Worm (Caenorhabditis elegans) whole organism, L4/young adult: ENCODE measurements around the gene Y69A2AR.16.

Experiments used
- W03F9.2 ChIP-seq: fragments of 150-350 bp; optimal IDR thresholded peaks from 2 replicates; lab custom pipeline; 2014; ENCODE audit warnings: missing biosample characterization, missing genetic modification characterization
- dao-5 ChIP-seq: sonication (generic microtip); optimal IDR thresholded peaks from 2 replicates; lab custom pipeline; 2016; ENCODE audit warnings: missing genotype, missing genetic modification characterization, moderate library complexity, missing compliant biosample characterization
- him-1 ChIP-seq: sonication (generic microtip); optimal IDR thresholded peaks from 2 replicates; lab custom pipeline; 2016; ENCODE audit warnings: missing genotype, missing genetic modification reagents, missing genetic modification characterization, missing compliant biosample characterization

Gene Y69A2AR.16

DNA sequence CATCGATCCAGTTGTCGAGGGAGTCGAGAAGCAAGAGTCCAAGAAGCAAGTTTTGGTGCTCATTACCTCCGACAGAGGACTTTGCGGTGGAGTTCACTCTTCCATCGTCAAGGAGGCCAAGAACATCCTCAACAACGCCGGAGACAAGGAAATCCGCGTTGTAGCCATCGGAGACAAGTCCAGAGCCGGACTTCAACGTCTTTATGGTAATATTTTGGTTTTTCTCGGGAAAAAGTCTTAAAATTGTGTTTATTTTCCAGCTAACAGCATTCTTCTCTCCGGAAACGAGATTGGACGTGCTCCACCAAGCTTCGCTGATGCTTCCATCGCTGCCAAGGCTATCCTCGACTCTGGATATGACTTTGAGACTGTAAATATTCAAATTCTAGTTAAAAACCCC, 1.5 kb upstream of the Y69A2AR.16 start:
- no peak for TF ChIP-seq him-1 (tag; lab: Kevin White, UChicago)
- TF ChIP-seq dao-5 (tag; lab: Kevin White, UChicago), result no peak
- no peak for TF ChIP-seq W03F9.2 (tag; lab: Kevin White, UChicago)

DNA sequence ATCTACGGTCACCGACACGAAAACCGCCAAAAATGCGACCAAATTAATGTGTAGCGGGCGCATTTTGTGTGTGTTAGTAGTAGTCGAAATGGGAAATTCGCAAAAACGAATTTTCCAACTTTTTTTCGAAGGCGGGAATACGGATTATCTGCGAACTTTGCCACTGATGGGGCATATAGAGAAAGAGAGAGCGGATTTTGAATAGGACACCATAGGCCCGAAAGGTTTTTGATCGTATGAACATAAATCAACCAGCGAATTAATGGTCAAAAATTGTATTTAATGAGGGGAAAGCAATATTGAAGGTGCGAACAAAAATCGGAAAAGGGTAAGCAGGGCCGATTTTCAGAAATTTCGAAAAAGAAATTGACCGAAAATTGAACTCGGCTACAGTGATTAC, 10.2 kb downstream of the Y69A2AR.16 start, which contains the start of gene Y69A2AR.22:
TSS of gene Y69A2AR.22 (minus strand) at position 101 of the 400 bp plus-strand sequence.
- TF ChIP-seq W03F9.2 (tag; lab: Kevin White, UChicago) (no peak), him-1 (tag; lab: Kevin White, UChicago) (no peak), dao-5 (tag; lab: Kevin White, UChicago) (no peak)

DNA sequence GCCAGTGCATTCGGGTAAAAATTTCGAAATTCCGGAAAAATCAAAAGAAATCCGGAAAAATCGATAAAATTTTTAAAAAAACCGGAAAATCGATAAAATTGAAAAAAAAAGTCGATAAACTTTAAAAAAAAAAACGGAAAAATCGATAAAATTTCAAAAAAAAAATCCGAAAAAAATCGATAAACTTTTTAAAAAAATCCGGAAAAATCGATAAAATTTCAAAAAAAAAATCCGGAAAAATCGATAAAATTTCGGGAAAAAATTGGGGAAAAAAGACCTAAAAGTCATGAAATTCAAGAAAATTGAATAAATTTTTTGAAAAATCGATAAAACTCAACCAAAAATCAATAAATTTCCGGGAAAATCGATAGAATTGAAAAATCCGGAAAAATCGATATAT, 29.2 kb downstream of the Y69A2AR.16 start:
- TF ChIP-seq him-1 (tag; lab: Kevin White, UChicago) (no peak), dao-5 (tag; lab: Kevin White, UChicago) (no peak), W03F9.2 (tag; lab: Kevin White, UChicago) (no peak)

DNA sequence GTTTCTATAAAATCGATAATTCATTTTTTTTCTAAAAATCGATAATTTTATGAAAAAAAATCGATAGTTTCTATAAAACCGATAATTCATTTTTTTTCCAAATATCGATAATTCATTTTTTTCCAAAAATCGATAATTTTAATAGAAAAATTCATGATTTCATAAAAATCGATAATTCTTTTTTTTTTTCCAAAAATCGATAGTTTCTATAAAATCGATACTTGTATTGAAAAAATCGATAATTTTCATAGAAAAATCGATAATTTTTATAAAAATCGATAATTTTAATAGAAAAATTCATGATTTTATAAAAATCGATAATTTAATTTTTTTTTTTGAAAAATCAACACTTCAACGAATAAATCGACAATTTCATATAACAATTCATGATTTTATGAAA, 31.7 kb downstream of the Y69A2AR.16 start:
- no peak for TF ChIP-seq W03F9.2 (tag; lab: Kevin White, UChicago)
- TF ChIP-seq him-1 (tag; lab: Kevin White, UChicago), result no peak
- no peak for TF ChIP-seq dao-5 (tag; lab: Kevin White, UChicago)

DNA sequence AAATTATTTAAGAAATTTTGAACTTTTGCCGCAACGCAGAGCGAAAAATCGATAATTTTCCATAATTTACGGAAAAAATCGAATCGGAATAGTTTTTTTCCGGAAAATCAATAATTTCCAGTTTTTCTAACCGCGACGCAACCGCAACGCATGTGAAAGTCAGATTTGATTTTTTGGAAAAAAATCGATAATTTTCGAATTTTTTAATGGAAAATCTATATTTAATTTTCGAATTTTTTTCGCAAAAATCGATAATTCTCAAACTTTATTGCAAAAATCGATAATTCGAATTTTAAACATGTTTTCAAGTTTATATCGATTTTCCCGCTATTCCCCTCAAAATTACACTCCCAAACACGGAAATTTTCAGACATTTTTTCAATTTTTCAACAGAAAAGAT, 32.7 kb downstream of the Y69A2AR.16 start:
- no peak for TF ChIP-seq W03F9.2 (tag; lab: Kevin White, UChicago)
- no peak for TF ChIP-seq him-1 (tag; lab: Kevin White, UChicago)
- no peak for TF ChIP-seq dao-5 (tag; lab: Kevin White, UChicago)

DNA sequence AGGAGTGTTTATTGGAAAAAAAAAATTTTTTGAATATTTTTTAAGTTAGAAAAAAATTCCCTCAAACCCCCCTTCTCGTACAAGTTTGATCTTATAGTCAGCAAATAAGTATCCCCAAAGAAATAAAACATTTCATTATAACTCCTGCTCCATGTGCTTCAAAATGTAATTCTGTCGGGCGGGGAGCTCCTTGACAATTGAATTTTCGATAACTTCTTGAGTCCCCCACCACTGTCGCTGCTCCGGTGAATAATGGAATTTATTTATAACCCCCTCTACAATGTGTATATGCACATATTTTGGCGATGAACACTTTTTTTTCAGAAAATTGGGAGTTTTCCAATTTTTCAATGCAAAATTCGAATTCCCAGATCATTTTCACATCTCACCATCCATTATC, 40.1 kb downstream of the Y69A2AR.16 start:
- TF ChIP-seq him-1 (tag; lab: Kevin White, UChicago) (no peak), W03F9.2 (tag; lab: Kevin White, UChicago) (no peak), dao-5 (tag; lab: Kevin White, UChicago) (no peak)

DNA sequence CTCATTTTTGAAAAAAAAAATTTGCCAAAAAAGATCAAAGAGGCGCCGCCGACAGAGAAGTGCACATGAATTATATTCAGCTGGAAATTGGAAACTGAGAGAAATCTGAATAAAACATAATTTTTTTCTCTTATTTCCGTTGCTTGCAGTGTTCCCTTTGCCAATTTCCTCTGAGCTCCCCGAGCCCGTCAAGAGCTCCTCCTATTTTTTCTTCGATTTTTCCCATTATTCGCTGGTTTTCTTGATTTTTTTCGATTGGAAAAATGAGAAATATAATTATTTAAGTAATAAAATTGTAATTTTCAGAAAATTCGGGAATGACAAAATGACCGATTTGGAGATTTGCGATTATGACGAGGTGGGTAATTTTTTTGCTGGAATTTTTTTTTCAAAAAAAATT, 44.4 kb downstream of the Y69A2AR.16 start, which contains the start of gene sprr-3:
TSS of gene sprr-3 (plus strand) at position 301 of the 400 bp plus-strand sequence.
- TF ChIP-seq him-1 (tag; lab: Kevin White, UChicago) (no peak), W03F9.2 (tag; lab: Kevin White, UChicago) (no peak), dao-5 (tag; lab: Kevin White, UChicago) (no peak)

DNA sequence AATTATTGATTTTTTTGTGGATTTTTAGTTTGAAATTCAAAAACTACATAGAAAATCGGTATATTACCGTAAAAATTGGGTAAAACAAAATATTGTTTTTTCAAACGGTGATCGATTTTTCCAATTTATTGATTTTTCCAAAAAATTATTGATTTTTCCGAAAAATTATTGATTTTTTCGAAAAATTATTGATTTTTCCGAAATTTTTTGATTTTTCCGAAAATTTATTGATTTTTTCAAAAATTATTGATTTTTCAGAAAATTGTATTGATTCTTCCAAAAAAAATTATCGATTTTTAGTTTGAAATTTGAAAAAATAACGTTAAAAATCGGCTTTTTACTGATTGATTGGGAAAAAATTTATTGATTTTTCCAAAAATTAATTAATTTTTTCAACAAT, 51.2 kb downstream of the Y69A2AR.16 start:
- TF ChIP-seq dao-5 (tag; lab: Kevin White, UChicago) (no peak), him-1 (tag; lab: Kevin White, UChicago) (no peak), W03F9.2 (tag; lab: Kevin White, UChicago) (no peak)

DNA sequence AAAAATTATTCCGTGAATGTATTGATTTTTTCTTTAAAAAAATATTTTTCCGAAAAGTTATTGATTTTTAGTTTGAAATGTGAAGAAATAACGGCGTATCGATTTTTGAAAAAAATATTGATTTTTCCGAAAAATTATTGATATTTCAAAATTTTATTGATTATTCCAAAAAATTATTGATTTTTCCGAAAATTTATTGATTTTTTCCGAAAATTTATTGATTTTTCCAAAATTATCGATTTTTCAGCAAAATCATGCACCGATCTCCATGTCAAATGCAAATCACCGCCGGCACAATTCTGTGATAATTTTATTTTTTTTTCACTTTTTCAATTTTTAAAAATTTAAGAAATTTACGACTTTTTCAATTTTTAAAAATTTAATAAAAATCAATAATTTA, 51.9 kb downstream of the Y69A2AR.16 start:
- no peak for TF ChIP-seq W03F9.2 (tag; lab: Kevin White, UChicago)
- TF ChIP-seq dao-5 (tag; lab: Kevin White, UChicago), result no peak
- no peak for TF ChIP-seq him-1 (tag; lab: Kevin White, UChicago)

DNA sequence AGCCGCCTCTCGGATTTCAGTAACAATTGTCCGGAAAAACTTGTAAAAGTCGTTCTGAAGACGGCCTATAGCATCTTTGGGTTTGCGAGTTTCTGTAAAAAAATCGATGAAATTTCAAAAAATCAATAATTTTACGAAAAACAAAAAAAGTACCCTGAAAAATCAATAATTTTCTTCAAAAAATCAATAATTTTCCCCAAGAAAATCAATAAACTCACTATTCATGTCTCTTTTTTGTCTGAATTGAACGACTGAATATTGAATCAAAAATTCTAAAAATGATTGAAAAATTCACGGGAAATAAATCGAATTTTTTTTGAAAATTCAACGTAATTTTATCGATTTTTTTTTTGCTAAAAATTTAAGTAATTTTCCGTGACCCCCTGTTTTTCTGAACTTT, 53.8 kb downstream of the Y69A2AR.16 start, which contains the start of gene Y69A2AR.23:
TSS of gene Y69A2AR.23 (minus strand) at position 267 of the 400 bp plus-strand sequence.
- TF ChIP-seq him-1 (tag; lab: Kevin White, UChicago) (no peak), dao-5 (tag; lab: Kevin White, UChicago) (no peak), W03F9.2 (tag; lab: Kevin White, UChicago) (no peak)

DNA sequence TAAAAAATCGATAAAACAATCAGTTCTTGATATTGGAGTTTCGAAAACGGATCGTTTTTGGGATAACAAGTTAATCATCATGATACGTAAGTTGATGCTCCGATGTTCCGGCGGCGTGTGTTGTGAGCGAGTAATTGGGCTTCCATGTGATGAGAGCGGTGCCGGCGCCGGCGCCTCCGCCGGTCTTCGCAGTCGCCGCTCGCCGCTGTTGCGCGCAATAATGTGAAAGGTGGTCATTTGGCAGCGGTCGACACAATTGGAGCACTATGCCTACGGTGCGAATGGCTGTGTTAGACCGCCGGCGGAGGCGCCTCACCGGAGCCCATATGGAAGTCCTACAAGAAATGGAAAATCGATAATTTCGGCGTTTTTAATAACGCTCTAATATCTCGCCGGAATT, 54.2 kb downstream of the Y69A2AR.16 start:
- TF ChIP-seq dao-5 (tag; lab: Kevin White, UChicago) (no peak), W03F9.2 (tag; lab: Kevin White, UChicago) (no peak), him-1 (tag; lab: Kevin White, UChicago) (no peak)

DNA sequence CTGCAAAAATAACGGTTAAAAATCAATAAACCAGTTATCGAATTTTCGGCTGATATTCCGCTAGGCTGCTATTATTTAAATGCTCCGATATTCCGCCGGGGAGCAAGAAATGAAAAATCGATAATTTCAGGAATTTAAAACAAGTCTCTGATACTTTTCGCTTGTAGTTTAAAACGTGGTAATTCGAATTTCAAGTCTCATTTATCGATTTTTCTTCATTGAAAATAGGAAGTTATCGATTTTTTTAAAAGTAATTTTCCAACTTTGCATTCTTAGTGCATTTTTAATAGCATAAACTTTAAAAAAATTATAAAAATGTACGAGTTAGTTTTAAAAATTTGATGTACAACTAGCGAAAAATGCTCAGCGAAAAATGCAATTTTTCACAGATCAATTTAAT, 54.7 kb downstream of the Y69A2AR.16 start:
- TF ChIP-seq him-1 (tag; lab: Kevin White, UChicago) (no peak), W03F9.2 (tag; lab: Kevin White, UChicago) (no peak), dao-5 (tag; lab: Kevin White, UChicago) (no peak)

DNA sequence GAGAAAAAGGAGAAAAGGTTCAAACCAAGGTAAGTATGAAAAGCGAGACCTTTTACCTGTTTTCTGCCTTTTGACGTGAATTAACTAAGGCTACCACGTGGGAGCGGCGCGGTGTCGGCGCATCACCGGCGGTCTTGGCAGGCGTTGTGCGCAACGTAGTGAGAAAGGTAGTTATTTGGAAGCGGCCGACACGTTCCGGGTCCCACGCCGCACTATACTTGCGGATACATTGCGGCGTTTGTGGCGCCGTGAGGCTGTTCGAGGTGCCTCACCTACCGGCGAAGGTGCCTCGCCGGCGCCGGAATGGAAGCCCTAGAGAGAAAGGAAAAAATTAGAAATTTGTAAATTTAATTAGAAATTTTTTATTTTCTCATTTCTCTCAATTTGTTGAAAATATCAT, 55.3 kb downstream of the Y69A2AR.16 start:
- TF ChIP-seq dao-5 (tag; lab: Kevin White, UChicago) (no peak), W03F9.2 (tag; lab: Kevin White, UChicago) (no peak), him-1 (tag; lab: Kevin White, UChicago) (no peak)

DNA sequence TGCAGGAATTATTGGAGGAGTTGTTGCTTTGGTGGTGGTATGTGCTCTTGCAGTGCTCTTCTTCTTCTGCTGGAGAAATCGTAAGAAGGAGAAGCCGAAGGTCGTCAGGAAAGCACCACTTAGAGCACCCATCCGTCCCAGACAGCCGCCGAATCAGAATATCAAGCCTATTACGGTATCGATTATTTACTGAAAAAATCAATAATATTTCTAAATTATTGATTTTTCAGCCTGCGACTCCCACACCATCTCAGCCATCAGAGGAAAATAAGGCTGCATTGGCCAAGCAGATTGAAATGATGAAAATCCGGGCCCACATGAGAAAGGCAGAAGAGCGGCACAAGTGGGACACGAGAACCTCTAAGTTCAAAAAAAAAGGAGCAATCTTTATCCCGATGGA, 58.6 kb downstream of the Y69A2AR.16 start:
- TF ChIP-seq W03F9.2 (tag; lab: Kevin White, UChicago) (no peak), dao-5 (tag; lab: Kevin White, UChicago) (no peak), him-1 (tag; lab: Kevin White, UChicago) (no peak)
